Worm (Caenorhabditis elegans) whole organism, midembryonic: ENCODE data around the gene dhgd-1.

ENCODE experiments used
- T22C8.4 ChIP-seq: fragments of 200-800 bp; sonication (Bioruptor generic); IDR thresholded peaks from 2 replicates; pipeline ENCODE4 v1.3.6; 2022; ENCODE audit warnings: missing genetic modification characterization, missing compliant biosample characterization
- ztf-23 ChIP-seq: fragments of 200-800 bp; sonication (Bioruptor generic); IDR thresholded peaks from 2 replicates; pipeline ENCODE4 v1.3.6; 2022; ENCODE audit warnings: missing genetic modification reagents, missing genetic modification characterization, missing compliant biosample characterization

ce11 chrII:11537606-11538016 is 14.3 kb downstream of the dhgd-1 start:
- no peak for TF ChIP-seq ztf-23 (GFP tag; lab: Robert Waterston, UW)
- peak; percentile 45; the same call in 1 of the 2 replicates for TF ChIP-seq T22C8.4 (GFP tag; lab: Robert Waterston, UW)
